Worm (Caenorhabditis elegans) whole organism, young adult: Measurements from ENCODE around the gene srh-171.

Source experiments
- Y79H2A.3 ChIP-seq: fragments of 200-800 bp; sonication (Bioruptor generic); conservative IDR thresholded peaks from 2 replicates; pipeline ENCODE4 v1.3.6; 2022; ENCODE audit warnings: missing genetic modification reagents, missing genetic modification characterization, missing compliant biosample characterization
- ceh-91 ChIP-seq: fragments of 200-800 bp; sonication (Bioruptor generic); IDR thresholded peaks from 2 replicates; pipeline ENCODE4 v1.3.6; 2022; ENCODE audit warnings: missing genetic modification reagents, missing genetic modification characterization, missing compliant biosample characterization
- lin-35 ChIP-seq, 3 experiments: fragments of 150-350 bp in 2 of 3; sonication (generic microtip) in 1 of 3; optimal IDR thresholded peaks; 2 replicates each; lab custom pipeline; 2014 to 2018; ENCODE audit warnings: missing biosample characterization in 3 of 3, missing genetic modification characterization in 3 of 3, missing genetic modification reagents in 3 of 3
- lin-54 ChIP-seq: fragments of 200-800 bp; sonication (Bioruptor generic); optimal IDR thresholded peaks from 2 replicates; lab custom pipeline; 2018; ENCODE audit warnings: mild to moderate bottlenecking, missing genetic modification characterization, missing compliant biosample characterization
- ztf-25 ChIP-seq: fragments of 200-800 bp; sonication (Bioruptor generic); IDR thresholded peaks from 2 replicates; pipeline ENCODE4 v1.3.6; 2022; ENCODE audit warnings: missing genetic modification reagents, missing genetic modification characterization, missing compliant biosample characterization

DNA sequence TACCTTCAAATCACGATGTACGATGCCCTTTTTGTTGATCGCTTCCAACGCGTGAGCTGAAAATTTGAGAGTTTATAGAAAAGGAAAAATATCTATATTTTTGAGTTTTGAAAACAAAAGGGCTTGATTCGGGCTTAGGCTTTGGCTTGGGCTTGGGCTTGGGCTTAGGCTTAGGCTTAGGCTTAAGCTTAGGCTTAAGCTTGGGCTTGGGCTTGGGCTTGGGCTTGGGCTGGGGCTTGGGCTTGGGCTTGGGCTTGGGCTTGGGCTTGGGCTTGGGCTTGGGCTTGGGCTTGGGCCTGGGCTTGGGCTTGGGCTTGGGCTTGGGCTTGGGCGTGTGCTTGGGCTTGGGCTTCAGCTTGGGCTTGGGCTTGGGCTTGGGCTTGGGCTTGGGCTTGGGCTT lies 36.7 kb downstream of the srh-171 start:
- TF ChIP-seq lin-54 (GFP tag; lab: Kevin White, UChicago): no peak
- TF ChIP-seq ztf-25 (GFP tag; lab: Robert Waterston, UW): no peak
- no peak for TF ChIP-seq lin-35 (GFP tag; optimal IDR thresholded peaks at IDR 0.05; lab: Kevin White, UChicago)
- no peak for TF ChIP-seq Y79H2A.3
- no peak for TF ChIP-seq ceh-91 (GFP tag; lab: Robert Waterston, UW)
